Worm (Caenorhabditis elegans): Measurements from ENCODE around the gene ubc-17.

DNA sequence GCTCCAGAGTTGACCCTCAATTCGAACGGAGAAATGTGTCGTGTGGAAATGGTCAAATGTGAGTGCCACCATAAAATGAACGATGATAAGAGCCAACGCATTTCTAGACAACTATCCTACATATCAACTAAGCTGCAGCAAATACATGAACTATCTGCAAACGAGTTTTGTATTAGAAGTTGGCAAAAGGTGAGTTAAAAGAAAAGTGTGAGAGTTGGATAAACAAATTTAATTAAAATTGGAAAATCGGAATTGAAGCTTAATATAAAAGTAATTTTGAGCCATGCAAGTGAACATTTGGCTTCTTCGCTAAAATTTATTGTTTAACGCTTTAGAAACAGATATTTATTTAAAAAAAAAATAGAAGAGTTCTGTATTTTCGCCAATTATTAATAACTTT is 14.5 kb upstream of the ubc-17 start, which contains the start of gene cest-19:
- TF ChIP-seq unc-39 (tag; optimal IDR thresholded peaks at IDR 0.05) (no peak), elt-3 (tag; optimal IDR thresholded peaks at IDR 0.05) (no peak), ham-2 (GFP tag; optimal IDR thresholded peaks at IDR 0.05) (no peak), nhr-237 (tag; optimal IDR thresholded peaks at IDR 0.05) (no peak), lin-13 (tag; optimal IDR thresholded peaks at IDR 0.05) (no peak), nhr-76 (tag; optimal IDR thresholded peaks at IDR 0.05) (no peak), mab-5 (tag; optimal IDR thresholded peaks at IDR 0.05) (no peak), ceh-83 (GFP tag; optimal IDR thresholded peaks at IDR 0.05) (no peak), M03D4.4 (tag; optimal IDR thresholded peaks at IDR 0.05) (no peak)
